Worm (Caenorhabditis elegans) whole organism, late embryonic: ENCODE results near the gene cnc-3.

Source experiments
- C38D4.7 ChIP-seq: fragments of 200-800 bp; sonication (Bioruptor generic); optimal IDR thresholded peaks from 2 replicates; lab custom pipeline; 2018; ENCODE audit warnings: mild to moderate bottlenecking, missing genetic modification characterization, moderate library complexity, missing compliant biosample characterization
- K09A11.1 ChIP-seq: sonication (generic microtip); optimal IDR thresholded peaks from 2 replicates; lab custom pipeline; 2017; ENCODE audit warnings: antibody characterized with exemption, mild to moderate bottlenecking, missing genetic modification characterization, missing compliant biosample characterization; ENCODE audit not compliant: insufficient read depth
- T23F11.4 ChIP-seq: fragments of 200-800 bp; sonication (Bioruptor generic); optimal IDR thresholded peaks from 2 replicates; lab custom pipeline; 2018; ENCODE audit warnings: mild to moderate bottlenecking, missing genetic modification characterization, missing compliant biosample characterization
- ahr-1 ChIP-seq: sonication (generic microtip); optimal IDR thresholded peaks from 2 replicates; lab custom pipeline; 2016; ENCODE audit warnings: missing genetic modification characterization, missing compliant biosample characterization
- ceh-14 ChIP-seq: sonication (generic microtip); optimal IDR thresholded peaks from 2 replicates; lab custom pipeline; 2016; ENCODE audit warnings: missing genotype, missing genetic modification characterization, missing compliant biosample characterization
- ceh-18 ChIP-seq: sonication (generic microtip); optimal IDR thresholded peaks from 2 replicates; lab custom pipeline; 2016; ENCODE audit warnings: missing genetic modification characterization, missing compliant biosample characterization
- ceh-2 ChIP-seq: sonication (generic microtip); optimal IDR thresholded peaks from 2 replicates; lab custom pipeline; 2016; ENCODE audit warnings: missing genotype, missing genetic modification characterization, missing compliant biosample characterization
- ceh-31 ChIP-seq: sonication (generic microtip); optimal IDR thresholded peaks from 2 replicates; lab custom pipeline; 2016; ENCODE audit warnings: missing genetic modification characterization, missing compliant biosample characterization
- ceh-34 ChIP-seq: sonication (generic microtip); optimal IDR thresholded peaks from 2 replicates; lab custom pipeline; 2016; ENCODE audit warnings: mild to moderate bottlenecking, missing genetic modification characterization, missing compliant biosample characterization
- ceh-45 ChIP-seq: fragments of 200-800 bp; sonication (Bioruptor generic); IDR thresholded peaks from 2 replicates; pipeline ENCODE4 v1.3.6; 2022; ENCODE audit warnings: missing genetic modification reagents, missing genetic modification characterization, missing compliant biosample characterization
- ceh-9 ChIP-seq: sonication (generic microtip); optimal IDR thresholded peaks from 2 replicates; lab custom pipeline; 2016; ENCODE audit warnings: mild to moderate bottlenecking, missing genetic modification characterization, inconsistent platforms, missing compliant biosample characterization
- dmd-4 ChIP-seq: sonication (generic microtip); optimal IDR thresholded peaks from 2 replicates; lab custom pipeline; 2016; ENCODE audit warnings: borderline replicate concordance, missing genetic modification characterization, missing compliant biosample characterization
- elt-2 ChIP-seq: sonication (generic microtip); optimal IDR thresholded peaks from 2 replicates; lab custom pipeline; 2016; ENCODE audit warnings: missing genetic modification reagents, missing genetic modification characterization, missing compliant biosample characterization
- elt-4 ChIP-seq: sonication (generic microtip); optimal IDR thresholded peaks from 2 replicates; lab custom pipeline; 2016; ENCODE audit warnings: missing genetic modification characterization, missing compliant biosample characterization
- fax-1 ChIP-seq: sonication (generic microtip); optimal IDR thresholded peaks from 2 replicates; lab custom pipeline; 2016; ENCODE audit warnings: missing genotype, missing genetic modification characterization, missing compliant biosample characterization
- fkh-10 ChIP-seq: fragments of 150-350 bp; optimal IDR thresholded peaks from 2 replicates; lab custom pipeline; 2014; ENCODE audit warnings: missing biosample characterization, missing genetic modification reagents, missing genetic modification characterization
- gmeb-2 ChIP-seq: sonication (generic microtip); optimal IDR thresholded peaks from 2 replicates; lab custom pipeline; 2016; ENCODE audit warnings: missing genetic modification characterization, inconsistent platforms, missing compliant biosample characterization
- hlh-13 ChIP-seq: fragments of 200-800 bp; sonication (Bioruptor generic); optimal IDR thresholded peaks from 2 replicates; lab custom pipeline; 2018; ENCODE audit warnings: mild to moderate bottlenecking, missing genetic modification characterization, missing compliant biosample characterization
- hlh-15 ChIP-seq: sonication (generic microtip); optimal IDR thresholded peaks from 2 replicates; lab custom pipeline; 2016; ENCODE audit warnings: missing genetic modification characterization, missing compliant biosample characterization
- hlh-30 ChIP-seq: sonication (generic microtip); optimal IDR thresholded peaks from 2 replicates; lab custom pipeline; 2017; ENCODE audit warnings: antibody characterized with exemption, missing genetic modification characterization, missing compliant biosample characterization; ENCODE audit not compliant: insufficient read depth
- lim-6 ChIP-seq: sonication (generic microtip); optimal IDR thresholded peaks from 2 replicates; lab custom pipeline; 2016; ENCODE audit warnings: missing genetic modification characterization, missing compliant biosample characterization
- madf-2 ChIP-seq: sonication (generic microtip); optimal IDR thresholded peaks from 2 replicates; lab custom pipeline; 2017; ENCODE audit warnings: missing genetic modification characterization, missing compliant biosample characterization
- nfya-1 ChIP-seq: sonication (generic microtip); optimal IDR thresholded peaks from 2 replicates; lab custom pipeline; 2017; ENCODE audit warnings: missing genetic modification characterization, mild to moderate bottlenecking, missing compliant biosample characterization, antibody characterized with exemption, moderate library complexity
- nhr-232 ChIP-seq: sonication (generic microtip); optimal IDR thresholded peaks from 2 replicates; lab custom pipeline; 2016; ENCODE audit warnings: missing genetic modification characterization, missing compliant biosample characterization
- pax-1 ChIP-seq: fragments of 150-350 bp; optimal IDR thresholded peaks from 2 replicates; lab custom pipeline; 2014; ENCODE audit warnings: missing biosample characterization, missing genetic modification characterization
- pqm-1 ChIP-seq: sonication (generic microtip); optimal IDR thresholded peaks from 2 replicates; lab custom pipeline; 2016; ENCODE audit warnings: missing genetic modification characterization, missing compliant biosample characterization
- rnt-1 ChIP-seq: sonication (generic microtip); optimal IDR thresholded peaks from 2 replicates; lab custom pipeline; 2016; ENCODE audit warnings: missing genetic modification characterization, missing compliant biosample characterization
- sdc-2 ChIP-seq: sonication (generic microtip); optimal IDR thresholded peaks from 2 replicates; lab custom pipeline; 2016; ENCODE audit warnings: missing genotype, missing genetic modification characterization, missing compliant biosample characterization
- sox-2 ChIP-seq: fragments of 200-800 bp; sonication (Bioruptor generic); IDR thresholded peaks from 2 replicates; pipeline ENCODE4 v1.3.6; 2022; ENCODE audit warnings: missing genetic modification reagents, missing genetic modification characterization, missing compliant biosample characterization
- sox-4 ChIP-seq: sonication (generic microtip); optimal IDR thresholded peaks from 2 replicates; lab custom pipeline; 2017; ENCODE audit warnings: mild to moderate bottlenecking, missing genetic modification characterization, inconsistent platforms, missing compliant biosample characterization
- syd-9 ChIP-seq: sonication (generic microtip); optimal IDR thresholded peaks from 2 replicates; lab custom pipeline; 2016; ENCODE audit warnings: mild to moderate bottlenecking, missing genetic modification characterization, moderate library complexity, missing compliant biosample characterization
- tbx-2 ChIP-seq: sonication (generic microtip); optimal IDR thresholded peaks from 2 replicates; lab custom pipeline; 2016; ENCODE audit warnings: missing genetic modification characterization, missing compliant biosample characterization
- tbx-7 ChIP-seq: sonication (generic microtip); optimal IDR thresholded peaks from 2 replicates; lab custom pipeline; 2016; ENCODE audit warnings: missing genotype, missing genetic modification characterization, missing compliant biosample characterization
- ttx-3 ChIP-seq: sonication (generic microtip); optimal IDR thresholded peaks from 2 replicates; lab custom pipeline; 2016; ENCODE audit warnings: missing genetic modification reagents, missing genetic modification characterization, missing compliant biosample characterization
- unc-3 ChIP-seq, 2 experiments: fragments of 200-800 bp in 1 of 2; sonication (Bioruptor generic) in 1 of 2; sonication (generic microtip) in 1 of 2; conservative IDR thresholded peaks in 1 of 2; optimal IDR thresholded peaks in 1 of 2; 2 replicates each; pipeline versions ENCODE4 v1.3.6 to Lab custom; 2016 to 2022; ENCODE audit warnings: missing compliant biosample characterization in 2 of 2, missing genetic modification characterization in 2 of 2, missing genetic modification reagents in 1 of 2
- unc-86 ChIP-seq: sonication (generic microtip); optimal IDR thresholded peaks from 2 replicates; lab custom pipeline; 2016; ENCODE audit warnings: missing genetic modification characterization, missing compliant biosample characterization
- zip-5 ChIP-seq: sonication (generic microtip); optimal IDR thresholded peaks from 2 replicates; lab custom pipeline; 2016; ENCODE audit warnings: missing genetic modification characterization, missing compliant biosample characterization
- ztf-16 ChIP-seq: sonication (generic microtip); optimal IDR thresholded peaks from 2 replicates; lab custom pipeline; 2017; ENCODE audit warnings: missing genetic modification characterization, missing compliant biosample characterization

cnc-3 gene

DNA sequence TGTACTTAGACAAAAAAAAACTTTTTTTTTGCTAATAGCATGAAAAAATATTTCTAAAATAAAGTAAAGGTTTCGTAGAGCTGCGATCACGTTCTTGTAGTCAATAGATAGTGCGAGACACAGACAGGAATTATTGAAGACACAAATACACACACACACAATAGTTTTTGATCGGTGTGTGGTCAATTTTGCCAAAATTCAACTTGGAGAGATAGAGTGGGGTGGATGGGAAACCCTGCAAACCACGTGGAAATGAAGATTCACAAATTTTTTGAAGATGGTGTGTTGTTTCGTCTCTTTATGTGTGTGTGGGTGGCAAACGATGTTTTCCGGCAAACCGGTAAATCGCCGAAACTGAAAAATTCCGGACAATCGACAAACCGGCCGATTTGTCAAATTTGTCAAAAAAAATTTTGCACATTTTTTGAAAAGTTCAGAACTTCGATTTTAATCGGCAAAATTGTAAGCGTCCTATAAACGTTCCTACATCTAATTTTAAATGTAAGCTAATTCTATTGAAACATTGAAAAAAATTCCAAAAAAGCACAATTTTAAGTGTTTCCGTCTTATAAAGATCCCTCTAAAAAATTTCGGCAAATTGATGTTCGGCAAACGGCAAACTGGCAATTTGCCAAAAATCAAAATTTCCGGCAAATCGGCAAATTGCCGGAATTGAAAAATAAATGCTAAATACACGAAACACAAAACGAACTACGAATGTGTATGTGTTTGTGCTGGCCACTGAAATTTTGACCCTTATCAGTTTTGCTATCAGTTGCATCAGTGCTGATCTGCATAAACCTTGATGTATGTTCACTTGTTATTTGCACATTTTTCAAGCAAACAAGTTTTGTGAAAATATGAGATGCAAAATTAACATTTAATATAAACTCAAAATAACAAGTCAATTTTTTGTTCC, 15.0 kb upstream of the cnc-3 start:
- TF ChIP-seq elt-2 (tag; lab: Kevin White, UChicago) (peak; percentile 75), pax-1 (tag; lab: Kevin White, UChicago) (no peak)

DNA sequence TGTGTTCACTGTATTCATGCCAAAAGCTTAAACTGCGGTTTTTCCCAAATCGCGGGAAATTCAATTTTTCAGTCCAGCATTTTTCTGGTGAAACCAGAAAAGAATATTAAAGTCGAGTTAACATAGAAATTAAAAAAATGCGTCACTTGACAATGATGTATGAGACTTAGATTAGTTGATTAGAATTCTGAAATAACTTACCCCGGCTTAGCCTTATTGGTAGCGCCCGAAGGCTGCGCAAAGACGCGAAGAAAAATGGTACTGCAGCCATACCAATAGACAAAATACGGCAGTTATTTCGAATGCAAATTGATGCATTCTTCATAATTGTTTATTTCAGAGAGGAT, 14.4 kb upstream of the cnc-3 start:
- no peak for TF ChIP-seq syd-9 (tag; lab: Kevin White, UChicago)
- no peak for TF ChIP-seq ztf-16 (tag; lab: Kevin White, UChicago)
- TF ChIP-seq nhr-232 (tag; lab: Kevin White, UChicago): no peak
- no peak for TF ChIP-seq ahr-1 (tag; lab: Kevin White, UChicago)
- TF ChIP-seq dmd-4 (tag; lab: Kevin White, UChicago): no peak
- TF ChIP-seq ceh-31 (tag; lab: Kevin White, UChicago): no peak
- TF ChIP-seq madf-2: no peak
- no peak for TF ChIP-seq rnt-1 (tag; lab: Kevin White, UChicago)
- TF ChIP-seq fax-1 (tag; lab: Kevin White, UChicago): no peak
- no peak for TF ChIP-seq elt-4 (tag; lab: Kevin White, UChicago)
- TF ChIP-seq sox-4: no peak
- no peak for TF ChIP-seq tbx-2 (tag; lab: Kevin White, UChicago)
- no peak for TF ChIP-seq unc-3 (GFP tag; conservative IDR thresholded peaks at IDR 0.05; lab: Robert Waterston, UW)
- TF ChIP-seq unc-3 (tag; optimal IDR thresholded peaks at IDR 0.05; lab: Kevin White, UChicago): no peak
- TF ChIP-seq tbx-7: no peak
- TF ChIP-seq T23F11.4 (GFP tag; lab: Kevin White, UChicago): no peak
- TF ChIP-seq hlh-13 (GFP tag; lab: Kevin White, UChicago): no peak
- no peak for TF ChIP-seq C38D4.7 (GFP tag; lab: Kevin White, UChicago)
- no peak for TF ChIP-seq hlh-30 (tag; lab: Kevin White, UChicago)
- TF ChIP-seq ceh-18 (tag; lab: Kevin White, UChicago): no peak
- TF ChIP-seq, all 69 proteins: peak for 0

DNA sequence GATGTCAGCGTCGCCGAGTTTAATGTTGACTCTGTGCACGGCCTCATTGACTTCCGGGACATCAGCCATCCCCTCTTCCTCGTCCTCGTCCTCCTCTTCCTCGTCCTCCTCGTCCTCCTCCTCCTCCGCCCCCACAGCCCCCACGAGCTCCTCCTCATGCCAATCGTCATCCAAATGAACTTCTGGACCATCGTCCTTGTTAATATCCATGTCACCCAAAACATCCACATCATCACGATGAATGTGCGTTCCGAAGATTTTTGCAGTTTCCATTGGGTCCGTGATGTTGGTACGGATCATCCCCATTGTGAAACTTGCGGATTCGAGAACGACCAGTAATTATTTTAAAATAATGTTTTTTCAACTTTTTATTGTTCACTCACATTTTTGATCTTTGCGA, 13.4 kb upstream of the cnc-3 start:
- no peak for TF ChIP-seq unc-86 (tag; lab: Kevin White, UChicago)
- no peak for TF ChIP-seq ceh-45 (GFP tag; lab: Robert Waterston, UW)
- no peak for TF ChIP-seq syd-9 (tag; lab: Kevin White, UChicago)
- no peak for TF ChIP-seq dmd-4 (tag; lab: Kevin White, UChicago)
- TF ChIP-seq ceh-9 (tag; lab: Kevin White, UChicago): no peak
- no peak for TF ChIP-seq tbx-7
- no peak for TF ChIP-seq ceh-18 (tag; lab: Kevin White, UChicago)
- no peak for TF ChIP-seq sox-2 (GFP tag; lab: Robert Waterston, UW)
- TF ChIP-seq zip-5 (tag; lab: Kevin White, UChicago): no peak
- no peak for TF ChIP-seq ceh-2
- TF ChIP-seq ttx-3: no peak
- TF ChIP-seq hlh-13 (GFP tag; lab: Kevin White, UChicago): no peak
- TF ChIP-seq elt-4 (tag; lab: Kevin White, UChicago): no peak
- TF ChIP-seq pqm-1 (tag; lab: Kevin White, UChicago): no peak
- TF ChIP-seq hlh-15: no peak
- no peak for TF ChIP-seq nfya-1
- no peak for TF ChIP-seq lim-6 (tag; lab: Kevin White, UChicago)

- TF ChIP-seq T23F11.4 (GFP tag; lab: Kevin White, UChicago): no peak
- no peak for TF ChIP-seq rnt-1 (tag; lab: Kevin White, UChicago)
- no peak for TF ChIP-seq sdc-2 (tag; lab: Kevin White, UChicago)
- TF ChIP-seq K09A11.1 (tag; lab: Kevin White, UChicago): no peak
- TF ChIP-seq fkh-10 (GFP tag; lab: Kevin White, UChicago): no peak
- TF ChIP-seq ceh-34 (tag; lab: Kevin White, UChicago): no peak
- no peak for TF ChIP-seq pqm-1 (tag; lab: Kevin White, UChicago)
- TF ChIP-seq sox-2 (GFP tag; lab: Robert Waterston, UW): no peak
- TF ChIP-seq unc-86 (tag; lab: Kevin White, UChicago): no peak
- no peak for TF ChIP-seq pax-1 (tag; lab: Kevin White, UChicago)
- no peak for TF ChIP-seq elt-4 (tag; lab: Kevin White, UChicago)
- TF ChIP-seq gmeb-2 (tag; lab: Kevin White, UChicago): no peak
- TF ChIP-seq ceh-14 (tag; lab: Kevin White, UChicago): no peak
These were observed 12.7 kb upstream of the cnc-3 start for ce11 chrV:1435106-1435505.
